Worm (Caenorhabditis elegans) whole organism, L1 larva: ENCODE measurements around the gene T05H4.4.

ENCODE experiments used
- hlh-4 ChIP-seq: sonication (generic microtip); optimal IDR thresholded peaks from 2 replicates; lab custom pipeline; 2016; ENCODE audit warnings: mild to moderate bottlenecking, missing genetic modification characterization, missing compliant biosample characterization
- lir-3 ChIP-seq: sonication (generic microtip); optimal IDR thresholded peaks from 2 replicates; lab custom pipeline; 2016; ENCODE audit warnings: mild to moderate bottlenecking, missing genetic modification characterization, moderate library complexity, missing compliant biosample characterization; ENCODE audit not compliant: poor library complexity
- mep-1 ChIP-seq: fragments of 150-350 bp; optimal IDR thresholded peaks from 2 replicates; lab custom pipeline; 2014; ENCODE audit warnings: missing biosample characterization, missing genetic modification characterization
- nhr-85 ChIP-seq: sonication (generic microtip); peaks from one replicate; lab custom pipeline; 2016; ENCODE audit warnings: missing genetic modification characterization, inconsistent platforms, missing compliant biosample characterization
- unc-130 ChIP-seq: fragments of 150-350 bp; optimal IDR thresholded peaks from 2 replicates; lab custom pipeline; 2017; ENCODE audit warnings: missing biosample characterization, missing genetic modification characterization, inconsistent platforms

ce11 chrV:6389634-6390033, 49.1 kb upstream of the T05H4.4 start, which contains the start of gene F57F4.2:
- TF ChIP-seq nhr-85 (tag; lab: Kevin White, UChicago): no peak
- no peak for TF ChIP-seq unc-130 (tag; lab: Kevin White, UChicago)
- TF ChIP-seq mep-1 (tag; lab: Kevin White, UChicago): no peak
- TF ChIP-seq hlh-4 (tag; lab: Kevin White, UChicago): no peak
- no peak for TF ChIP-seq lir-3
